Worm (Caenorhabditis elegans) whole organism, L4 larva: ENCODE measurements around the gene eol-1.
A peak's percentile ranks its signal among the peaks of the same experiment; 100 is the strongest.

ENCODE experiments used
- D1046.2 ChIP-seq: fragments of 200-800 bp; sonication (Bioruptor generic); IDR thresholded peaks from 2 replicates; pipeline ENCODE4 v1.3.6; 2022; ENCODE audit warnings: missing genetic modification characterization, missing compliant biosample characterization
- F10B5.3 ChIP-seq: sonication (generic microtip); optimal IDR thresholded peaks from 2 replicates; lab custom pipeline; 2016; ENCODE audit warnings: mild to moderate bottlenecking, missing genetic modification characterization, missing compliant biosample characterization
- F44E2.7 ChIP-seq: fragments of 200-800 bp; sonication (Bioruptor generic); IDR thresholded peaks from 2 replicates; pipeline ENCODE4 v2.1.2; 2022; ENCODE audit warnings: missing genetic modification characterization, missing compliant biosample characterization
- F49E8.2 ChIP-seq: sonication (generic microtip); optimal IDR thresholded peaks from 2 replicates; lab custom pipeline; 2016; ENCODE audit warnings: missing compliant biosample characterization, mild to moderate bottlenecking, missing genetic modification characterization, borderline replicate concordance
- T26A8.4 ChIP-seq: fragments of 200-800 bp; sonication (Bioruptor generic); IDR thresholded peaks from 2 replicates; pipeline ENCODE4 v1.3.6; 2022; ENCODE audit warnings: missing genetic modification characterization, missing compliant biosample characterization
- Y105C5A.15 ChIP-seq: fragments of 200-800 bp; sonication (Bioruptor generic); IDR thresholded peaks from 2 replicates; pipeline ENCODE4 v1.3.6; 2022; ENCODE audit warnings: missing genetic modification characterization, missing compliant biosample characterization
- Y75B8A.6 ChIP-seq: fragments of 200-800 bp; sonication (Bioruptor generic); IDR thresholded peaks from 2 replicates; pipeline ENCODE4 v1.3.6; 2022; ENCODE audit warnings: missing genetic modification reagents, missing genetic modification characterization, missing compliant biosample characterization
- ZK546.5 ChIP-seq, 2 experiments: sonication (generic microtip); optimal IDR thresholded peaks; 2 replicates each; lab custom pipeline; 2017; ENCODE audit warnings: missing biosample characterization in 2 of 2, missing genetic modification characterization in 2 of 2
- ama-1 ChIP-seq: fragments of 150-350 bp; optimal IDR thresholded peaks from 2 replicates; lab custom pipeline; 2014; ENCODE audit warnings: inconsistent platforms, mixed read lengths
- attf-4 ChIP-seq: sonication (generic microtip); optimal IDR thresholded peaks from 3 replicates; lab custom pipeline; 2017; ENCODE audit warnings: missing biosample characterization, missing genetic modification characterization
- ceh-20 ChIP-seq: fragments of 200-800 bp; sonication (Bioruptor generic); IDR thresholded peaks from 2 replicates; pipeline ENCODE4 v1.3.6; 2022; ENCODE audit warnings: missing genetic modification reagents, missing genetic modification characterization, missing compliant biosample characterization
- ceh-28 ChIP-seq: fragments of 150-350 bp; optimal IDR thresholded peaks from 2 replicates; lab custom pipeline; 2014; ENCODE audit warnings: missing biosample characterization, missing genetic modification reagents, missing genetic modification characterization
- ceh-44 ChIP-seq: fragments of 200-800 bp; sonication (Bioruptor generic); IDR thresholded peaks from 2 replicates; pipeline ENCODE4 v1.3.6; 2022; ENCODE audit warnings: missing genetic modification reagents, missing genetic modification characterization, missing compliant biosample characterization
- ceh-62 ChIP-seq: sonication (generic microtip); optimal IDR thresholded peaks from 2 replicates; lab custom pipeline; 2017; ENCODE audit warnings: missing biosample characterization, missing genetic modification characterization
- ceh-82 ChIP-seq: sonication (generic microtip); optimal IDR thresholded peaks from 2 replicates; lab custom pipeline; 2017; ENCODE audit warnings: missing biosample characterization, missing genetic modification characterization
- cey-2 ChIP-seq: sonication (generic microtip); optimal IDR thresholded peaks from 3 replicates; lab custom pipeline; 2017; ENCODE audit warnings: missing genetic modification characterization, mild to moderate bottlenecking, missing compliant biosample characterization, antibody characterized with exemption, borderline replicate concordance; ENCODE audit not compliant: insufficient read depth
- ctbp-1 ChIP-seq: fragments of 200-800 bp; sonication (Bioruptor generic); IDR thresholded peaks from 2 replicates; pipeline ENCODE4 v1.3.6; 2022; ENCODE audit warnings: missing genetic modification reagents, missing genetic modification characterization, missing compliant biosample characterization
- daf-12 ChIP-seq: fragments of 150-350 bp; optimal IDR thresholded peaks from 2 replicates; lab custom pipeline; 2014; ENCODE audit warnings: missing biosample characterization, missing genetic modification reagents, missing genetic modification characterization
- daf-16 ChIP-seq, 3 experiments: sonication (generic microtip); optimal IDR thresholded peaks; 2 replicates each; lab custom pipeline; 2016 to 2017; ENCODE audit warnings: missing genetic modification characterization in 3 of 3, missing genetic modification reagents in 3 of 3, mild to moderate bottlenecking in 2 of 3, missing compliant biosample characterization in 2 of 3, missing biosample characterization in 1 of 3, moderate library complexity in 1 of 3
- daf-8 ChIP-seq: fragments of 200-800 bp; sonication (Bioruptor generic); IDR thresholded peaks from 2 replicates; pipeline ENCODE4 v1.3.6; 2022; ENCODE audit warnings: missing genetic modification characterization, missing compliant biosample characterization
- dmd-6 ChIP-seq: fragments of 200-800 bp; sonication (Bioruptor generic); IDR thresholded peaks from 2 replicates; pipeline ENCODE4 v1.3.6; 2022; ENCODE audit warnings: missing genetic modification reagents, missing genetic modification characterization, missing compliant biosample characterization
- dmd-8 ChIP-seq: fragments of 200-800 bp; sonication (Bioruptor generic); IDR thresholded peaks from 2 replicates; pipeline ENCODE4 v1.3.6; 2022; ENCODE audit warnings: missing genetic modification characterization, missing compliant biosample characterization
- dpl-1 ChIP-seq: fragments of 150-350 bp; optimal IDR thresholded peaks from 2 replicates; lab custom pipeline; 2014; ENCODE audit warnings: missing biosample characterization, missing genetic modification reagents, missing genetic modification characterization
- dve-1 ChIP-seq: sonication (generic microtip); optimal IDR thresholded peaks from 2 replicates; lab custom pipeline; 2017; ENCODE audit warnings: antibody characterized with exemption, mild to moderate bottlenecking, missing genetic modification characterization, missing compliant biosample characterization; ENCODE audit not compliant: insufficient read depth
- egl-43 ChIP-seq: fragments of 200-800 bp; sonication (Bioruptor generic); IDR thresholded peaks from 2 replicates; pipeline ENCODE4 v1.3.6; 2022; ENCODE audit warnings: missing genetic modification reagents, missing genetic modification characterization, missing compliant biosample characterization
- hmg-1.1 ChIP-seq: fragments of 200-800 bp; sonication (Bioruptor generic); IDR thresholded peaks from 2 replicates; pipeline ENCODE4 v1.3.6; 2022; ENCODE audit warnings: missing genetic modification reagents, missing genetic modification characterization, missing compliant biosample characterization
- lim-7 ChIP-seq: fragments of 200-800 bp; sonication (Bioruptor generic); IDR thresholded peaks from 2 replicates; pipeline ENCODE4 v1.3.6; 2022; ENCODE audit warnings: missing genetic modification characterization, missing compliant biosample characterization
- lin-15B ChIP-seq: fragments of 150-350 bp; sonication (generic microtip); optimal IDR thresholded peaks from 3 replicates; lab custom pipeline; 2014; ENCODE audit warnings: missing biosample characterization, missing genetic modification characterization
- lin-29 ChIP-seq: fragments of 200-800 bp; sonication (Bioruptor generic); IDR thresholded peaks from 2 replicates; pipeline ENCODE4 v1.3.6; 2022; ENCODE audit warnings: missing genetic modification reagents, missing genetic modification characterization, missing compliant biosample characterization
- lin-38 ChIP-seq: fragments of 200-800 bp; sonication (Bioruptor generic); IDR thresholded peaks from 2 replicates; pipeline ENCODE4 v1.3.6; 2022; ENCODE audit warnings: missing genetic modification reagents, missing genetic modification characterization, missing compliant biosample characterization
- mdl-1 ChIP-seq, 2 experiments: fragments of 150-350 bp in 1 of 2; sonication (generic microtip) in 1 of 2; optimal IDR thresholded peaks; 2 replicates each; lab custom pipeline; 2014 to 2017; ENCODE audit warnings: missing biosample characterization in 2 of 2, missing genetic modification characterization in 2 of 2
- mdt-29 ChIP-seq: fragments of 200-800 bp; sonication (Bioruptor generic); IDR thresholded peaks from 2 replicates; pipeline ENCODE4 v1.3.6; 2022; ENCODE audit warnings: missing genetic modification reagents, missing genetic modification characterization, missing compliant biosample characterization
- mep-1 ChIP-seq: fragments of 150-350 bp; sonication (generic microtip); optimal IDR thresholded peaks from 3 replicates; lab custom pipeline; 2014; ENCODE audit warnings: missing biosample characterization, missing genetic modification characterization
- mxl-2 ChIP-seq: fragments of 200-800 bp; sonication (Bioruptor generic); conservative IDR thresholded peaks from 2 replicates; pipeline ENCODE4 v1.3.6; 2022; ENCODE audit warnings: missing genetic modification reagents, missing genetic modification characterization, missing compliant biosample characterization
- nhr-111 ChIP-seq: fragments of 200-800 bp; sonication (Bioruptor generic); optimal IDR thresholded peaks from 2 replicates; lab custom pipeline; 2018; ENCODE audit warnings: mild to moderate bottlenecking, missing genetic modification characterization, missing compliant biosample characterization
- nhr-237 ChIP-seq: sonication (generic microtip); optimal IDR thresholded peaks from 2 replicates; lab custom pipeline; 2017; ENCODE audit warnings: missing biosample characterization, missing genetic modification characterization
- nhr-25 ChIP-seq: sonication (generic microtip); optimal IDR thresholded peaks from 2 replicates; lab custom pipeline; 2017; ENCODE audit warnings: missing genetic modification characterization, mild to moderate bottlenecking, missing compliant biosample characterization, antibody characterized with exemption, moderate library complexity, borderline replicate concordance; ENCODE audit not compliant: insufficient read depth
- nhr-42 ChIP-seq: fragments of 200-800 bp; sonication (Bioruptor generic); IDR thresholded peaks from 2 replicates; pipeline ENCODE4 v1.3.6; 2022; ENCODE audit warnings: missing genetic modification characterization, missing compliant biosample characterization
- nhr-48 ChIP-seq: sonication (generic microtip); optimal IDR thresholded peaks from 2 replicates; lab custom pipeline; 2016; ENCODE audit warnings: mild to moderate bottlenecking, missing genetic modification characterization, missing compliant biosample characterization
- nhr-77 ChIP-seq: fragments of 150-350 bp; optimal IDR thresholded peaks from 2 replicates; lab custom pipeline; 2014; ENCODE audit warnings: missing biosample characterization, missing genetic modification characterization
- rbr-2 ChIP-seq: sonication (generic microtip); optimal IDR thresholded peaks from 2 replicates; lab custom pipeline; 2016; ENCODE audit warnings: missing genotype, missing genetic modification characterization, missing compliant biosample characterization
- set-16 ChIP-seq: fragments of 200-800 bp; sonication (Bioruptor generic); IDR thresholded peaks from 2 replicates; pipeline ENCODE4 v1.3.6; 2022; ENCODE audit warnings: missing genetic modification reagents, missing genetic modification characterization, missing compliant biosample characterization
- skn-1 ChIP-seq: fragments of 150-350 bp; optimal IDR thresholded peaks from 2 replicates; lab custom pipeline; 2014; ENCODE audit warnings: missing biosample characterization, missing genetic modification characterization
- snpc-4 ChIP-seq: fragments of 150-350 bp; optimal IDR thresholded peaks from 2 replicates; lab custom pipeline; 2014; ENCODE audit warnings: missing biosample characterization, missing genetic modification characterization
- spr-3 ChIP-seq: fragments of 200-800 bp; sonication (Bioruptor generic); optimal IDR thresholded peaks from 2 replicates; lab custom pipeline; 2018; ENCODE audit warnings: mild to moderate bottlenecking, missing genetic modification characterization, missing compliant biosample characterization
- tag-97 ChIP-seq: fragments of 200-800 bp; sonication (Bioruptor generic); IDR thresholded peaks from 2 replicates; pipeline ENCODE4 v1.3.6; 2022; ENCODE audit warnings: missing genetic modification characterization, missing compliant biosample characterization
- unc-130 ChIP-seq: sonication (generic microtip); optimal IDR thresholded peaks from 2 replicates; lab custom pipeline; 2016; ENCODE audit warnings: missing genetic modification reagents, missing genetic modification characterization, missing compliant biosample characterization
- vab-7 ChIP-seq: fragments of 200-800 bp; sonication (Bioruptor generic); IDR thresholded peaks from 2 replicates; pipeline ENCODE4 v1.3.6; 2022; ENCODE audit warnings: missing genetic modification reagents, missing genetic modification characterization, missing compliant biosample characterization
- ztf-7 ChIP-seq: fragments of 150-350 bp; optimal IDR thresholded peaks from 2 replicates; lab custom pipeline; 2014; ENCODE audit warnings: missing biosample characterization, missing genetic modification characterization

The eol-1 gene

DNA sequence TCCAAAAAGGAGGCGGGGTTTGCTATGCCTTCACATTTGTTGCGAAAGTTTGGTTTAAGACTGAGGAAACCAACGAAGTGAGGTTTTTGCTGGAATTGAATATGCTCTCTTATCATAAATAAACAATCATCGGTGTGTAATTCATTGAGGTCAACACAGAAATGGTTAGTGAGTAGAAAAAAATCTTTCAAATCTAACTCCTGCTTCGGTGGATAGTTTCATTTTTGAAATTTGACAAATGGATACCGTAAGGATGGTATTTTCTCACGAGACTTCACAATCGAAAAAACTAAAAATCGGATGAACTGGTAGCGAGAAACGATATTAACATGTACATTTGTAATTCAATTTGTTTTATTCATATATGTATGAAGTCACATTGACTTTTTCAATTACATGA lies at the start of gene eol-1:
Gene eol-1 (minus strand): TSS at position 101 of the 400 bp plus-strand sequence.
- TF ChIP-seq mep-1 (tag; lab: Kevin White, UChicago) (no peak), spr-3 (GFP tag; lab: Kevin White, UChicago) (no peak)
- TF ChIP-seq, all 104 proteins: peak for 0

DNA sequence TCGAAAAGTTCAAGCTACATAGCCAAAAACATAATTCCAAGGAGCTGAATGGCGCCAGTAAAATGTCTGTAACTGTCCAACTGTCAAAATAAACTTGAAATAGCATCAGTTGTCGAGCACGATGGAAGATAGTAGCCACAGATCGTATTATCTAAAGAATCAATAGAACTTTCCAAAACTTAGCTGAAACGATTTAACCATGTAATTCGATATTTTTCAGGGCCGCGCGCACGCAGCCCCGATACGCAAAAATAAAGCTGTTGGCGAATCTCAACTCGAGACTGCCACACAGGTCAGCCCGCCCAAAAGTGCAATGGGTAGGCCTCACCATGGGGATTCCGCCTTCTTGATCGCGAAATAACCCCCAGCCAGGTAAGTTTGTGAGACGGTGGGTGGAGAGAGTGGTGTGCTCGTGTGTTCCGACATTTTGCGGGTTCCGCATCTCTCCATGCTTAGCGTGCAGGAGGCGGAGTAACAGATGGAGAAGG lies 47.6 kb upstream of the eol-1 start:
- no peak for TF ChIP-seq daf-12 (tag; lab: Kevin White, UChicago)
- TF ChIP-seq Y75B8A.6: no peak
- TF ChIP-seq T26A8.4: peak; percentile 94
- peak; percentile 67 for TF ChIP-seq F10B5.3 (tag; lab: Kevin White, UChicago)
- no peak for TF ChIP-seq attf-4
- TF ChIP-seq vab-7 (GFP tag; lab: Robert Waterston, UW): peak; percentile 35
- 0 out of 2 replicates have a peak, but pooled peaks have one; percentile 33 for TF ChIP-seq F44E2.7 (GFP tag; lab: Robert Waterston, UW)
- no peak for TF ChIP-seq lin-29 (GFP tag; lab: Robert Waterston, UW)
- TF ChIP-seq mxl-2: no peak
- TF ChIP-seq rbr-2 (tag; lab: Kevin White, UChicago): peak; percentile 40
- no peak for TF ChIP-seq lin-15B (tag; lab: Kevin White, UChicago)
- TF ChIP-seq ceh-20: 0 out of 2 replicates have a peak, but pooled peaks have one; percentile 34
- TF ChIP-seq cey-2: no peak
- no peak for TF ChIP-seq egl-43
- peak in 1 of 2 experiments; percentile 0 for TF ChIP-seq mdl-1 (tag; optimal IDR thresholded peaks at IDR 0.05; lab: Kevin White, UChicago)
- TF ChIP-seq dve-1: peak; percentile 52
- TF ChIP-seq hmg-1.1 (GFP tag; lab: Robert Waterston, UW): no peak; the same call in 1 of the 2 replicates
- peak; percentile 16 for TF ChIP-seq nhr-77
- peak; percentile 80 for TF ChIP-seq snpc-4
- no peak for TF ChIP-seq ceh-82
- no peak for TF ChIP-seq nhr-237 (tag; lab: Kevin White, UChicago)
- TF ChIP-seq ceh-28 (tag; lab: Kevin White, UChicago): no peak
- no peak for TF ChIP-seq tag-97 (GFP tag; lab: Robert Waterston, UW)
- no peak for TF ChIP-seq daf-8 (GFP tag; lab: Robert Waterston, UW)
- TF ChIP-seq Y105C5A.15: no peak
- TF ChIP-seq ceh-44 (GFP tag; lab: Robert Waterston, UW): peak; percentile 81
- no peak for TF ChIP-seq dpl-1
- peak; percentile 63 for TF ChIP-seq nhr-48 (tag; lab: Kevin White, UChicago)
- TF ChIP-seq mdt-29 (GFP tag; lab: Robert Waterston, UW): peak; percentile 60; the same call in 1 of the 2 replicates
- TF ChIP-seq dmd-6 (GFP tag; lab: Robert Waterston, UW): peak; percentile 56
- no peak for TF ChIP-seq lim-7 (GFP tag; lab: Robert Waterston, UW)
- TF ChIP-seq ctbp-1 (GFP tag; lab: Robert Waterston, UW): no peak
- no peak for TF ChIP-seq ceh-62 (tag; lab: Kevin White, UChicago)
- TF ChIP-seq F49E8.2 (tag; lab: Kevin White, UChicago): peak; percentile 66
- peak; percentile 71 for TF ChIP-seq nhr-42 (GFP tag; lab: Robert Waterston, UW)
- TF ChIP-seq skn-1 (tag; lab: Kevin White, UChicago): no peak
- no peak for TF ChIP-seq nhr-111
- no peak for TF ChIP-seq ZK546.5 (tag; optimal IDR thresholded peaks at IDR 0.05; lab: Kevin White, UChicago)
- TF ChIP-seq unc-130 (GFP tag; lab: Kevin White, UChicago): peak; percentile 38
- peak; percentile 75 for TF ChIP-seq set-16 (GFP tag; lab: Robert Waterston, UW)
- TF ChIP-seq lin-38 (GFP tag; lab: Robert Waterston, UW): peak; percentile 79
- TF ChIP-seq dmd-8 (GFP tag; lab: Robert Waterston, UW): no peak
- peak; percentile 17 to 44 for TF ChIP-seq daf-16 (GFP tag; optimal IDR thresholded peaks at IDR 0.05; lab: Kevin White, UChicago)
- peak; percentile 56 for TF ChIP-seq daf-16 (tag; optimal IDR thresholded peaks at IDR 0.05; lab: Kevin White, UChicago)
- no peak for TF ChIP-seq nhr-25 (tag; lab: Kevin White, UChicago)
- no peak for TF ChIP-seq D1046.2 (GFP tag; lab: Robert Waterston, UW)
- TF ChIP-seq ztf-7 (tag; lab: Kevin White, UChicago): no peak
- peak; percentile 91 for TF ChIP-seq ama-1 (lab: Kevin White, UChicago)
